Fruit fly (Drosophila melanogaster): Measurements from ENCODE around the gene CG15213.

DNA sequence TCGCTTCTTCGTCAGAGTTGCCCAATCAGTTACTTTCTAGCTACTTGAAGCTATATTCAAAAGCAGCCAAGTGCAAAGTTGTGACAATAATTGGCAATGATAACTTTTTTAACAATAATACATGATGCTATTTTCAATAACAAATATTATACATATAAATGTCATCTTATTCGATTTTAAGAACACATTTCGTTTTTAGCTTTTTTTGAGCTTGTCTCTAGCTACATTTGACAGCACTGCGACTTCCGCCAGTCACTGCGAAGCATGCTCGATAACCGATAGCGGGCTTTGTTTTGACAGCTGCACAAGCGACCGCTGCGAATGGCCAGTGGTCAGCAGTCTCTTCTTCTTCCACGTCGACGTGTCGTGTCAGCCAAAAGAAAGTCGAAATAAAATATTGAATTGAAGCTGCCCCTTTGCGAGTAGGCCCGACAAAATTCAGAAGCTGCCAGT, 19.4 kb upstream of the CG15213 start, which contains the start of the genes Gen and Srp54k:
- TF ChIP-seq Ets96B (tag; optimal IDR thresholded peaks at IDR 0.05) (no peak), Blimp-1 (GFP tag; optimal IDR thresholded peaks at IDR 0.05) (no peak), CG10631 (GFP tag; optimal IDR thresholded peaks at IDR 0.05) (no peak), Gug (GFP tag; IDR thresholded peaks at IDR 0.05) (0 out of 2 replicates have a peak, but pooled peaks have one; percentile 20), CG8319 (GFP tag; optimal IDR thresholded peaks at IDR 0.05) (no peak), CG7368 (GFP tag; optimal IDR thresholded peaks at IDR 0.05) (no peak)

Data from whole organism, prepupa.